Worm (Caenorhabditis elegans): ENCODE data around the gene set-31.
A peak's percentile ranks its signal among the peaks of the same experiment; 100 is the strongest.

Gene set-31

DNA sequence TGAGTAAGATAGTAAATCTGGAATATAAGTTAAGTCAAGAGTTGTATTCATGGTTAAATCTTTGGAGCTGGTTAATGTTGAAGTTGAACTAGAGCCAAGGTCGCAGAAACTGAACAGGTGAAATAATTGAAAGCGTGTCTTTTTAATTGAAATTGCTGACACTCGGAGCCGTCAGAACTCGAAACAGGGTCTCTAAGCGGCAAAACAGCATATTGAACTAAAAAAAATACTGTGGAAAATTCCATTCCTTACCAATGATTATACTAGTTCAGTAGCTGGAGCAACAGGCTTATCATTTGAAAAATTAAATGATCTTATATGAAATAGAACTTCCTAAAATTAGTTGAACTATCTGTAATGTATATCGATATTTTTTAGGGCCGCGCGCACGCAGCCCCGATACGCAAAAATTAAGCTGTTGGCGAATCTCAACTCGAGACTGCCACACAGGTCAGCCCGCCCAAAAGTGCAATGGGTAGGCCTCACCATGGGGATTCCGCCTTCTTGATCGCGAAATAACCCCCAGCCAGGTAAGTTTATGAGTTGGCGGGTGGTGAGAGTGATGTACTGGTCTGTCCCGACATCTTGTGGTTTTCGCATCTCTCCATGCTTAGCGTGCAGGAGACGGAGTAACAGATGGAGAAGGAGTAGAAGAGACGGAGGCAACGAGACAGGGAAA lies 50.6 kb downstream of the set-31 start, which contains the start of gene srz-97 (continued):
- TF ChIP-seq vab-15 (tag; optimal IDR thresholded peaks at IDR 0.05) (no peak), dpl-1 (GFP tag; optimal IDR thresholded peaks at IDR 0.05) (peak in 1 of 3 experiments; percentile 27), aha-1 (tag; optimal IDR thresholded peaks at IDR 0.05) (no peak), dsc-1 (tag; optimal IDR thresholded peaks at IDR 0.05) (no peak), skn-1 (tag; optimal IDR thresholded peaks at IDR 0.05) (no peak), efl-3 (GFP tag; optimal IDR thresholded peaks at IDR 0.05) (no peak), efl-1 (optimal IDR thresholded peaks at IDR 0.05) (peak; percentile 41 to 60), efl-1 (GFP tag; optimal IDR thresholded peaks at IDR 0.05 in 1 of 2) (peak in 1 of 2 experiments; percentile 77), blmp-1 (tag; optimal IDR thresholded peaks at IDR 0.05) (no peak)

- TF ChIP-seq jun-1 (tag; optimal IDR thresholded peaks at IDR 0.05) (no peak), pax-3 (tag; optimal IDR thresholded peaks at IDR 0.05) (no peak), blmp-1 (tag; optimal IDR thresholded peaks at IDR 0.05) (no peak), ztf-11 (tag; optimal IDR thresholded peaks at IDR 0.05) (no peak), Y116A8C.19 (tag; optimal IDR thresholded peaks at IDR 0.05; ENCODE audit: borderline replicate concordance) (no peak), efl-3 (GFP tag; optimal IDR thresholded peaks at IDR 0.05) (no peak), ceh-8 (GFP tag; optimal IDR thresholded peaks at IDR 0.05) (no peak), elt-3 (tag; optimal IDR thresholded peaks at IDR 0.05) (no peak), skn-1 (tag; optimal IDR thresholded peaks at IDR 0.05) (no peak), hpl-2 (GFP tag; optimal IDR thresholded peaks at IDR 0.05) (no peak), ets-5 (GFP tag; IDR thresholded peaks at IDR 0.05) (no peak)
Measured at ce11 chrV:14468931-14469330, 51.2 kb downstream of the set-31 start, which contains the start of gene clec-57. Gene clec-57, plus strand, starts transcription at chrV:14469231.
